Fruit fly (Drosophila melanogaster) whole organism, prepupa: ENCODE measurements around the gene CG14715.

Experiments
- CG10631 ChIP-seq: fragments of 200-800 bp; sonication (Bioruptor generic); optimal IDR thresholded peaks from 2 replicates; lab custom pipeline; 2016; ENCODE audit warnings: missing biosample characterization, missing genetic modification characterization
- CG10669 ChIP-seq: fragments of 200-800 bp; sonication (Bioruptor generic); optimal IDR thresholded peaks from 3 replicates; lab custom pipeline; 2018; ENCODE audit warnings: missing biosample characterization, mild to moderate bottlenecking, missing genetic modification characterization, moderate library complexity
- CG11762 ChIP-seq: fragments of 200-800 bp; sonication (Bioruptor generic); optimal IDR thresholded peaks from 3 replicates; lab custom pipeline; 2016; ENCODE audit warnings: missing biosample characterization, missing genetic modification characterization; ENCODE audit not compliant: insufficient read depth
- CG15336 ChIP-seq: fragments of 200-800 bp; sonication (Bioruptor generic); IDR thresholded peaks from 2 replicates; pipeline ENCODE4 v1.3.6; 2022; ENCODE audit warnings: missing biosample characterization, missing genetic modification characterization
- CG1621 ChIP-seq: fragments of 200-800 bp; sonication (Bioruptor generic); optimal IDR thresholded peaks from 3 replicates; lab custom pipeline; 2018; ENCODE audit warnings: missing biosample characterization, mild to moderate bottlenecking, missing genetic modification characterization
- CG16779 ChIP-seq: fragments of 200-800 bp; sonication (Bioruptor generic); optimal IDR thresholded peaks from 3 replicates; lab custom pipeline; 2017; ENCODE audit warnings: missing biosample characterization, mild to moderate bottlenecking, missing genetic modification characterization
- CG31627 ChIP-seq: fragments of 200-800 bp; sonication (Bioruptor generic); optimal IDR thresholded peaks from 3 replicates; lab custom pipeline; 2016; ENCODE audit warnings: missing biosample characterization, missing genetic modification characterization
- CG32006 ChIP-seq: fragments of 200-800 bp; sonication (Bioruptor generic); optimal IDR thresholded peaks from 3 replicates; lab custom pipeline; 2017; ENCODE audit warnings: missing biosample characterization, mild to moderate bottlenecking, missing genetic modification characterization
- CG34406 ChIP-seq: fragments of 200-800 bp; sonication (Bioruptor generic); optimal IDR thresholded peaks from 3 replicates; lab custom pipeline; 2016; ENCODE audit warnings: missing biosample characterization, missing genetic modification characterization
- CG3919 ChIP-seq: fragments of 200-800 bp; sonication (Bioruptor generic); optimal IDR thresholded peaks from 3 replicates; lab custom pipeline; 2016; ENCODE audit warnings: missing biosample characterization, missing genetic modification characterization
- CG4318 ChIP-seq: fragments of 200-800 bp; sonication (Bioruptor generic); optimal IDR thresholded peaks from 3 replicates; lab custom pipeline; 2017; ENCODE audit warnings: missing biosample characterization, mild to moderate bottlenecking, missing genetic modification characterization
- CG6163 ChIP-seq: fragments of 200-800 bp; sonication (Bioruptor generic); IDR thresholded peaks from 3 replicates; pipeline ENCODE4 v1.3.6; 2022; ENCODE audit warnings: missing biosample characterization, missing genetic modification characterization
- CG6808 ChIP-seq: fragments of 200-800 bp; sonication (Bioruptor generic); optimal IDR thresholded peaks from 3 replicates; lab custom pipeline; 2017; ENCODE audit warnings: missing biosample characterization, missing genetic modification characterization, mild to moderate bottlenecking, moderate library complexity, missing genetic modification reagents
- CG7368 ChIP-seq: fragments of 200-800 bp; sonication (Bioruptor generic); optimal IDR thresholded peaks from 3 replicates; lab custom pipeline; 2016; ENCODE audit warnings: missing biosample characterization, missing genetic modification characterization
- CG8119 ChIP-seq: fragments of 200-800 bp; sonication (Bioruptor generic); IDR thresholded peaks from 3 replicates; pipeline ENCODE4 v1.3.6; 2022; ENCODE audit warnings: missing biosample characterization, missing genetic modification characterization
- CG8319 ChIP-seq: fragments of 200-800 bp; sonication (Bioruptor generic); optimal IDR thresholded peaks from 3 replicates; lab custom pipeline; 2016; ENCODE audit warnings: missing biosample characterization, missing genetic modification characterization
- CG9139 ChIP-seq: fragments of 200-800 bp; sonication (Bioruptor generic); optimal IDR thresholded peaks from 3 replicates; lab custom pipeline; 2017; ENCODE audit warnings: missing biosample characterization, mild to moderate bottlenecking, missing genetic modification characterization
- Eip75B ChIP-seq: fragments of 200-800 bp; sonication (Bioruptor generic); optimal IDR thresholded peaks from 3 replicates; lab custom pipeline; 2016; ENCODE audit warnings: missing biosample characterization, missing genetic modification characterization
- Eip78C ChIP-seq: fragments of 200-800 bp; sonication (Bioruptor generic); peaks from one replicate; lab custom pipeline; 2016; ENCODE audit warnings: missing biosample characterization, missing genetic modification characterization
- Eip93F ChIP-seq: fragments of 200-800 bp; sonication (Bioruptor generic); optimal IDR thresholded peaks from 2 replicates; lab custom pipeline; 2016; ENCODE audit warnings: missing biosample characterization, mild to moderate bottlenecking, missing genetic modification characterization
- Ets21C ChIP-seq: fragments of 200-800 bp; sonication (Bioruptor generic); optimal IDR thresholded peaks from 3 replicates; lab custom pipeline; 2016; ENCODE audit warnings: missing biosample characterization, missing genetic modification characterization
- Gug ChIP-seq: fragments of 200-800 bp; sonication (Bioruptor generic); IDR thresholded peaks from 2 replicates; pipeline ENCODE4 v1.3.6; 2022; ENCODE audit warnings: missing biosample characterization, missing genetic modification characterization
- Hr38 ChIP-seq: sonication (Bioruptor generic); optimal IDR thresholded peaks from 2 replicates; lab custom pipeline; 2016; ENCODE audit warnings: missing biosample characterization, missing genetic modification characterization
- Hr39 ChIP-seq: fragments of 200-800 bp; sonication (Bioruptor generic); optimal IDR thresholded peaks from 2 replicates; lab custom pipeline; 2016; ENCODE audit warnings: missing biosample characterization, missing genetic modification characterization
- Hr4 ChIP-seq: fragments of 200-800 bp; sonication (Bioruptor generic); optimal IDR thresholded peaks from 3 replicates; lab custom pipeline; 2016; ENCODE audit warnings: missing biosample characterization, missing genetic modification characterization
- Lpt ChIP-seq: fragments of 200-800 bp; sonication (Bioruptor generic); optimal IDR thresholded peaks from 3 replicates; lab custom pipeline; 2016; ENCODE audit warnings: missing biosample characterization, missing genetic modification characterization
- Met ChIP-seq: fragments of 200-800 bp; sonication (Bioruptor generic); optimal IDR thresholded peaks from 3 replicates; lab custom pipeline; 2016; ENCODE audit warnings: missing biosample characterization, missing genetic modification characterization
- OdsH ChIP-seq: fragments of 200-800 bp; sonication (Bioruptor generic); optimal IDR thresholded peaks from 3 replicates; lab custom pipeline; 2016; ENCODE audit warnings: missing biosample characterization, missing genetic modification characterization
- Smox ChIP-seq: fragments of 200-800 bp; sonication (Bioruptor generic); optimal IDR thresholded peaks from 3 replicates; lab custom pipeline; 2016; ENCODE audit warnings: missing biosample characterization, missing genetic modification characterization
- Sox102F ChIP-seq: fragments of 200-800 bp; sonication (Bioruptor generic); optimal IDR thresholded peaks from 2 replicates; lab custom pipeline; 2016; ENCODE audit warnings: missing biosample characterization, mild to moderate bottlenecking, missing genetic modification characterization
- achi ChIP-seq: fragments of 200-800 bp; sonication (Bioruptor generic); optimal IDR thresholded peaks from 3 replicates; lab custom pipeline; 2016; ENCODE audit warnings: missing biosample characterization, missing genetic modification characterization
- acj6 ChIP-seq: fragments of 200-800 bp; sonication (Bioruptor generic); optimal IDR thresholded peaks from 3 replicates; lab custom pipeline; 2016; ENCODE audit warnings: missing biosample characterization, missing genetic modification characterization
- cyc ChIP-seq: fragments of 200-800 bp; sonication (Bioruptor generic); optimal IDR thresholded peaks from 3 replicates; lab custom pipeline; 2016; ENCODE audit warnings: missing biosample characterization, missing genetic modification characterization
- dac ChIP-seq: fragments of 200-800 bp; sonication (Bioruptor generic); optimal IDR thresholded peaks from 2 replicates; lab custom pipeline; 2017; ENCODE audit warnings: missing biosample characterization, mild to moderate bottlenecking, missing genetic modification characterization
- eg ChIP-seq: fragments of 200-800 bp; sonication (Bioruptor generic); IDR thresholded peaks from 3 replicates; pipeline ENCODE4 v1.3.6; 2022; ENCODE audit warnings: missing biosample characterization, missing genetic modification characterization
- esn ChIP-seq: fragments of 200-800 bp; sonication (Bioruptor generic); optimal IDR thresholded peaks from 2 replicates; lab custom pipeline; 2016; ENCODE audit warnings: missing biosample characterization, mild to moderate bottlenecking, missing genetic modification characterization, moderate library complexity
- fkh ChIP-seq: fragments of 200-800 bp; sonication (Bioruptor generic); optimal IDR thresholded peaks from 3 replicates; lab custom pipeline; 2017; ENCODE audit warnings: missing biosample characterization, mild to moderate bottlenecking, missing genetic modification characterization, moderate library complexity
- lz ChIP-seq: fragments of 200-800 bp; sonication (Bioruptor generic); optimal IDR thresholded peaks from 3 replicates; lab custom pipeline; 2016; ENCODE audit warnings: missing biosample characterization, missing genetic modification characterization
- pdm3 ChIP-seq: fragments of 200-800 bp; sonication (Bioruptor generic); optimal IDR thresholded peaks from 3 replicates; lab custom pipeline; 2016; ENCODE audit warnings: missing biosample characterization, missing genetic modification characterization
- salr ChIP-seq, 2 experiments: fragments of 200-800 bp; sonication (Bioruptor generic); optimal IDR thresholded peaks; 3 replicates each; lab custom pipeline; 2016 to 2018; ENCODE audit warnings: missing biosample characterization in 2 of 2, missing genetic modification characterization in 2 of 2, mild to moderate bottlenecking in 1 of 2
- ss ChIP-seq, 2 experiments: fragments of 200-800 bp; sonication (Bioruptor generic); optimal IDR thresholded peaks; 2 replicates in 1 of 2; 3 replicates in 1 of 2; lab custom pipeline; 2017 to 2018; ENCODE audit warnings: mild to moderate bottlenecking in 2 of 2, missing biosample characterization in 2 of 2, missing genetic modification characterization in 2 of 2, moderate library complexity in 1 of 2
- svp ChIP-seq: fragments of 200-800 bp; sonication (Bioruptor generic); peaks from one replicate; lab custom pipeline; 2016; ENCODE audit warnings: missing biosample characterization, missing genetic modification characterization
- topi ChIP-seq: fragments of 200-800 bp; sonication (Bioruptor generic); optimal IDR thresholded peaks from 3 replicates; lab custom pipeline; 2016; ENCODE audit warnings: missing biosample characterization, missing genetic modification characterization
- vri ChIP-seq: fragments of 200-800 bp; sonication (Bioruptor generic); optimal IDR thresholded peaks from 3 replicates; lab custom pipeline; 2016; ENCODE audit warnings: missing biosample characterization, mild to moderate bottlenecking, missing genetic modification characterization

Gene CG14715

dm6 chr3R:11663441-11663840 lies 10.6 kb upstream of the CG14715 start (continued):
- TF ChIP-seq CG31627 (GFP tag; lab: Kevin White, UChicago) (no peak), Eip78C (GFP tag; lab: Kevin White, UChicago) (peak; percentile 69), Gug (GFP tag; lab: Robert Waterston, UW) (no peak), salr (GFP tag; optimal IDR thresholded peaks at IDR 0.05; lab: Kevin White, UChicago) (no peak), CG10631 (GFP tag; lab: Kevin White, UChicago) (no peak), CG9139 (no peak), CG15336 (GFP tag; lab: Robert Waterston, UW) (0 out of 2 replicates have a peak, but pooled peaks have one; percentile 17), CG6163 (GFP tag; lab: Robert Waterston, UW) (no peak), CG8319 (GFP tag; lab: Kevin White, UChicago) (no peak), CG3919 (peak; percentile 33), CG10669 (GFP tag; lab: Kevin White, UChicago) (peak; percentile 15), CG34406 (GFP tag; lab: Kevin White, UChicago) (peak; percentile 3), CG1621 (no peak), cyc (GFP tag; lab: Kevin White, UChicago) (no peak), Hr4 (GFP tag; lab: Kevin White, UChicago) (no peak), Lpt (GFP tag; lab: Kevin White, UChicago) (no peak), vri (GFP tag; lab: Kevin White, UChicago) (no peak), achi (GFP tag; lab: Kevin White, UChicago) (no peak), dac (GFP tag; lab: Kevin White, UChicago) (no peak), CG32006 (GFP tag; lab: Kevin White, UChicago) (no peak), Smox (GFP tag; lab: Kevin White, UChicago) (no peak), CG7368 (GFP tag; lab: Kevin White, UChicago) (no peak)

DNA sequence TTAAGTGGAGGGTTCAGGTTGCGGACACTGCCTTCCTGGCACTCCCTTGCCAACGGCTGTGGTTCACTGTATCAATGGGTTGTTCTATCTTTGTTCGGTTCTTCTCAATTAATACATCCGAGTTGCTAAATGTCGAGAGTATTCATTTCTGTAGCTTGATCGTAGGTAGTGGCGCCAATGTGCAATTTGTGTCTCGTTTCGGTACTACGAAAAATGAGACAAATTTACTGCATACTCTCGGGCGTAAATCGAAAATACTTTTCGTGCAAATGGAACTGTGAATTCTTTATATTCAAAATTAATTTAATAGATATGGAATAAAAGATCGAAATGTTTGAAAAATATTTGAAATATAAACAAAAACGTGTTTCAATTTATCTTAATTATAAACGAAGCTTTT lies 8.5 kb upstream of the CG14715 start:
- TF ChIP-seq Eip75B (GFP tag; lab: Kevin White, UChicago) (no peak), CG31627 (GFP tag; lab: Kevin White, UChicago) (no peak), Sox102F (no peak), CG11762 (GFP tag; lab: Kevin White, UChicago) (no peak), esn (peak; percentile 34), Eip78C (GFP tag; lab: Kevin White, UChicago) (peak; percentile 58), salr (GFP tag; optimal IDR thresholded peaks at IDR 0.05; lab: Kevin White, UChicago) (no peak), acj6 (no peak), CG15336 (GFP tag; lab: Robert Waterston, UW) (no peak), CG32006 (GFP tag; lab: Kevin White, UChicago) (no peak), pdm3 (GFP tag; lab: Kevin White, UChicago) (peak; percentile 1), dac (GFP tag; lab: Kevin White, UChicago) (no peak), CG34406 (GFP tag; lab: Kevin White, UChicago) (no peak), cyc (GFP tag; lab: Kevin White, UChicago) (peak; percentile 13), CG4318 (GFP tag; lab: Kevin White, UChicago) (no peak), CG10669 (GFP tag; lab: Kevin White, UChicago) (no peak), CG8319 (GFP tag; lab: Kevin White, UChicago) (no peak), Hr38 (GFP tag; lab: Kevin White, UChicago) (no peak)

DNA sequence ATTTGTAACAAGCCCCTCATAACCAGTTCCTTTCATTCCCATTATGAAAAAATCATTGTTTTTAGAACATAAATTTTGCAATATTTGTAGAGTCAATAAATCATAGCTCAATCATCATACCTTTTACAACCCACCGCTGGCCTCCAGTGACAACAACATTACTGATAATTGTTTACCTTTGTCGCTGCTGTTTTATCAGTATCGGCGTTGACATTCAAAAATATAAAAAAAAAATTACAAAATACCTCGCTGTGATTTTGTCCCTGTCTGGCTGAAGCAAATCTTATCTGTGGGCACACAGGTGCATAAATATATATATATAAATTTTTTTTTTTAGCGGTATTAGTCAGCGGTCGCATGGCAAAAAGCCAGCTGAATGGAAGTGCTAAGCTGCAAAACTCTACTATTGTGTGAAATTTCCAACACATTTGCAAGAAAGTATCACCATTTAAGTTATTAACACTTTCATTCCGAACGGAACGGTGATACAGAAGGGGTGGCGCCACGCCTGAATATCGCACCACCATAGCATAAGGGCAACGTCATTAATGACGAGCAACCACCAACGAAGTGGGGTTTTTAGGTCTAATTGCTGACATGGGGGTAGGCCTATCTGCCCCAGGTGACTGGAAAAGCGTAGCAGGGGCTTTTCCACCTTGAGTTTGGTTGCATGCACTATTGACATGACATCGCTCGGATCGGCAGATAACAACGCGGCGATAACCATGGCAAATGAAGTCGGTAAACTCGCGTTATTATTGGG lies 7.9 kb upstream of the CG14715 start:
- no peak for TF ChIP-seq CG11762 (GFP tag; lab: Kevin White, UChicago)
- no peak for TF ChIP-seq eg (GFP tag; lab: Robert Waterston, UW)
- TF ChIP-seq cyc (GFP tag; lab: Kevin White, UChicago) = no peak
- peak; percentile 91 for TF ChIP-seq svp (GFP tag; lab: Kevin White, UChicago)
- TF ChIP-seq CG4318 (GFP tag; lab: Kevin White, UChicago) = no peak
- peak; percentile 65 for TF ChIP-seq Eip93F
- TF ChIP-seq CG6163 (GFP tag; lab: Robert Waterston, UW) = no peak
- TF ChIP-seq Hr39 (GFP tag; lab: Kevin White, UChicago) = no peak
- no peak for TF ChIP-seq OdsH (GFP tag; lab: Kevin White, UChicago)
- TF ChIP-seq ss (GFP tag; optimal IDR thresholded peaks at IDR 0.05; lab: Kevin White, UChicago) = no peak
- no peak for TF ChIP-seq lz
- peak; percentile 7 for TF ChIP-seq Eip78C (GFP tag; lab: Kevin White, UChicago)
- no peak for TF ChIP-seq Hr38 (GFP tag; lab: Kevin White, UChicago)
- no peak for TF ChIP-seq CG9139
- TF ChIP-seq CG16779 (tag; lab: Kevin White, UChicago) = no peak
- TF ChIP-seq topi (GFP tag; lab: Kevin White, UChicago) = no peak
- peak; percentile 65 for TF ChIP-seq fkh (GFP tag; lab: Kevin White, UChicago)
- TF ChIP-seq CG1621 = no peak
- no peak for TF ChIP-seq Smox (GFP tag; lab: Kevin White, UChicago)
- no peak for TF ChIP-seq Ets21C (GFP tag; lab: Kevin White, UChicago)
- TF ChIP-seq CG8319 (GFP tag; lab: Kevin White, UChicago) = no peak
- no peak for TF ChIP-seq Met (GFP tag; lab: Kevin White, UChicago)
- TF ChIP-seq Eip75B (GFP tag; lab: Kevin White, UChicago) = no peak
- no peak for TF ChIP-seq CG6808
- TF ChIP-seq CG8119 (GFP tag; lab: Robert Waterston, UW) = no peak
